Worm (Caenorhabditis elegans): Measurements from ENCODE around the gene C29F9.12.

DNA sequence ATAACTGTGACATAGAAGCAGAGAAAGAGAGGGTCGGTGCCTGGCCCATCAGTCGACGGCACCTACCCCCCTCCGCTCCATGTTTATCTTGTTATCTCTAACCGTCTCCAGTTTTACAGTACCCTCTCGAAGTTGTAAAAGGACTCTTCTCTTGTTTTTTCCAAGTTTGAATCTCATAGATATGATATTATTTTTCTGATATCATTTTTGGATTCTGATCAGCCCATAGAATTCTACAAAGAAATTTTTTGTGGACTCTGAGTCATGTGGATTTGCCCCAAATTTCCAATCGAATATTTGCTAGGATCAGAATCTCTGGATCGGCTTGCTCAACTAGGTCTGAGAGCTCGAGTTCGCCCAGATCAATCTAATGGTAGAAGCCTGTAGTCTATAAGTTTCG is 7.2 kb downstream of the C29F9.12 start, which contains the start of gene C29F9.6:
- no peak for TF ChIP-seq nhr-237 (tag; optimal IDR thresholded peaks at IDR 0.05)
- no peak for TF ChIP-seq sptf-1 (tag; optimal IDR thresholded peaks at IDR 0.05)
- TF ChIP-seq ham-2 (GFP tag; optimal IDR thresholded peaks at IDR 0.05) = no peak
- no peak for TF ChIP-seq mab-5 (tag; optimal IDR thresholded peaks at IDR 0.05)

All from whole organism, mixed stage, embryonic.